Worm (Caenorhabditis elegans): ENCODE results near the gene sri-39.

ce11 chrII:2629270-2629669, 42.0 kb downstream of the sri-39 start, which contains the start of gene sri-37:
- no peak for TF ChIP-seq lin-35 (GFP tag; optimal IDR thresholded peaks at IDR 0.05)
- TF ChIP-seq egrh-3 (GFP tag; IDR thresholded peaks at IDR 0.05): no peak
- TF ChIP-seq pha-4 (tag; optimal IDR thresholded peaks at IDR 0.05): no peak
- TF ChIP-seq dpl-1 (GFP tag; optimal IDR thresholded peaks at IDR 0.05): no peak
- TF ChIP-seq mel-28 (tag; optimal IDR thresholded peaks at IDR 0.05; ENCODE audit: borderline replicate concordance): no peak
- no peak for TF ChIP-seq B0261.1 (tag; optimal IDR thresholded peaks at IDR 0.05)

Measured in whole organism, young adult.